Worm (Caenorhabditis elegans) whole organism, late embryonic: ENCODE measurements around the gene rga-8.
A peak's percentile ranks its signal among the peaks of the same experiment; 100 is the strongest.

Experiments used
- C08G9.2 ChIP-seq: sonication (generic microtip); optimal IDR thresholded peaks from 2 replicates; lab custom pipeline; 2016; ENCODE audit warnings: mild to moderate bottlenecking, missing genetic modification characterization, moderate library complexity, missing compliant biosample characterization
- C38D4.7 ChIP-seq: fragments of 200-800 bp; sonication (Bioruptor generic); optimal IDR thresholded peaks from 2 replicates; lab custom pipeline; 2018; ENCODE audit warnings: mild to moderate bottlenecking, missing genetic modification characterization, moderate library complexity, missing compliant biosample characterization
- K09A11.1 ChIP-seq: sonication (generic microtip); optimal IDR thresholded peaks from 2 replicates; lab custom pipeline; 2017; ENCODE audit warnings: antibody characterized with exemption, mild to moderate bottlenecking, missing genetic modification characterization, missing compliant biosample characterization; ENCODE audit not compliant: insufficient read depth
- ceh-19 ChIP-seq: fragments of 200-800 bp; sonication (Bioruptor generic); optimal IDR thresholded peaks from 2 replicates; lab custom pipeline; 2018; ENCODE audit warnings: mild to moderate bottlenecking, missing genetic modification characterization, missing compliant biosample characterization
- ceh-24 ChIP-seq: sonication (generic microtip); optimal IDR thresholded peaks from 2 replicates; lab custom pipeline; 2016; ENCODE audit warnings: mild to moderate bottlenecking, missing genetic modification characterization, missing compliant biosample characterization
- ceh-45 ChIP-seq: fragments of 200-800 bp; sonication (Bioruptor generic); IDR thresholded peaks from 2 replicates; pipeline ENCODE4 v1.3.6; 2022; ENCODE audit warnings: missing genetic modification reagents, missing genetic modification characterization, missing compliant biosample characterization
- elt-2 ChIP-seq: sonication (generic microtip); optimal IDR thresholded peaks from 2 replicates; lab custom pipeline; 2016; ENCODE audit warnings: missing genetic modification reagents, missing genetic modification characterization, missing compliant biosample characterization
- ets-4 ChIP-seq: sonication (generic microtip); optimal IDR thresholded peaks from 2 replicates; lab custom pipeline; 2016; ENCODE audit warnings: missing genetic modification characterization, missing compliant biosample characterization
- fkh-10 ChIP-seq: fragments of 150-350 bp; optimal IDR thresholded peaks from 2 replicates; lab custom pipeline; 2014; ENCODE audit warnings: missing biosample characterization, missing genetic modification reagents, missing genetic modification characterization
- lin-11 ChIP-seq: fragments of 200-800 bp; sonication (Bioruptor generic); optimal IDR thresholded peaks from 2 replicates; lab custom pipeline; 2018; ENCODE audit warnings: mild to moderate bottlenecking, missing genetic modification characterization, missing compliant biosample characterization
- odd-2 ChIP-seq: sonication (generic microtip); optimal IDR thresholded peaks from 2 replicates; lab custom pipeline; 2017; ENCODE audit warnings: antibody characterized with exemption, mild to moderate bottlenecking, missing genetic modification characterization, missing compliant biosample characterization
- sox-2 ChIP-seq: fragments of 200-800 bp; sonication (Bioruptor generic); IDR thresholded peaks from 2 replicates; pipeline ENCODE4 v1.3.6; 2022; ENCODE audit warnings: missing genetic modification reagents, missing genetic modification characterization, missing compliant biosample characterization
- tbx-2 ChIP-seq: sonication (generic microtip); optimal IDR thresholded peaks from 2 replicates; lab custom pipeline; 2016; ENCODE audit warnings: missing genetic modification characterization, missing compliant biosample characterization
- ttx-3 ChIP-seq: sonication (generic microtip); optimal IDR thresholded peaks from 2 replicates; lab custom pipeline; 2016; ENCODE audit warnings: missing genetic modification reagents, missing genetic modification characterization, missing compliant biosample characterization

DNA sequence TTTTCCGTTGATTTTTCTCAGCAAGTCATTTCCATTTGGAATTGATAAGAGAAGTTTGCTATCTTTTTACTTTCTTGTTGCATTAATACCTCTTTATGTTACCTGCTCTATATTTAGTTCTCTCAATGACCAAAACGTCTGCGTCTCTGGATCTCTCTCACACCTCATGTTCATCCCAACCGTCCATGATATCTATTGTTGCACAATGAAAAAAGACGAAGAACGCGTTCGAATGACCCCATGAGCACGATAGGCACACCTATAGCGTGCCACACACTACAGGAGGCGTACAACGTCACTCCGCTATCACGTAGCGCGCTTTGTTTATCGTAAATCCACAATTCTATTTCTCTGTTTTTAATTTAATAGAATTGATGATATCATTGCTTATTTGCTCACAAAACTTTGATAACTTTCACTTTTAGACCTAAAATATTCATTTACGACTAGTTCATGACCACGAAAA lies 371 bp downstream of the rga-8 start, which contains the start of gene Y34B4A.2:
- TF ChIP-seq fkh-10 (GFP tag; lab: Kevin White, UChicago) (no peak), C38D4.7 (GFP tag; lab: Kevin White, UChicago) (no peak), ttx-3 (tag; lab: Kevin White, UChicago) (no peak), ets-4 (tag; lab: Kevin White, UChicago) (no peak), lin-11 (tag; lab: Kevin White, UChicago) (no peak), odd-2 (no peak), ceh-19 (GFP tag; lab: Kevin White, UChicago) (no peak), K09A11.1 (no peak), C08G9.2 (tag; lab: Kevin White, UChicago) (no peak), elt-2 (tag; lab: Kevin White, UChicago) (peak; percentile 79), tbx-2 (peak; percentile 26), ceh-45 (no peak), sox-2 (GFP tag; lab: Robert Waterston, UW) (no peak), ceh-24 (no peak)
